Worm (Caenorhabditis elegans): Measurements from ENCODE around the gene F53A3.7.

F53A3.7 gene

ce11 chrIII:1923419-1924318 is 27.7 kb upstream of the F53A3.7 start (continued):
- TF ChIP-seq ceh-8 (GFP tag; optimal IDR thresholded peaks at IDR 0.05): peak; percentile 99
- peak; percentile 94 for TF ChIP-seq rnt-1 (tag; optimal IDR thresholded peaks at IDR 0.05)
- peak; percentile 92 for TF ChIP-seq jun-1 (tag; optimal IDR thresholded peaks at IDR 0.05)
- no peak for TF ChIP-seq ceh-63 (GFP tag; optimal IDR thresholded peaks at IDR 0.05)
- TF ChIP-seq ztf-11 (tag; optimal IDR thresholded peaks at IDR 0.05): peak in 1 of 2 experiments; percentile 74
- TF ChIP-seq grh-1 (GFP tag; IDR thresholded peaks at IDR 0.05): peak; percentile 92
- TF ChIP-seq swsn-7 (tag; optimal IDR thresholded peaks at IDR 0.05): peak; percentile 93
- peak; percentile 96 for TF ChIP-seq nhr-19 (GFP tag; conservative IDR thresholded peaks at IDR 0.05)
- TF ChIP-seq nhr-85 (tag): peak; percentile 100
- TF ChIP-seq fos-1 (tag; optimal IDR thresholded peaks at IDR 0.05): peak; percentile 86
- TF ChIP-seq dsc-1 (tag; optimal IDR thresholded peaks at IDR 0.05): peak; percentile 96
- TF ChIP-seq nhr-12 (tag; optimal IDR thresholded peaks at IDR 0.05): no peak
- TF ChIP-seq xbp-1 (tag; optimal IDR thresholded peaks at IDR 0.05): peak; percentile 79
- peak; percentile 70 for TF ChIP-seq vab-15 (tag; optimal IDR thresholded peaks at IDR 0.05)
- no peak for TF ChIP-seq hlh-4 (tag; optimal IDR thresholded peaks at IDR 0.05)
- TF ChIP-seq pag-3 (tag; optimal IDR thresholded peaks at IDR 0.05; ENCODE audit: borderline replicate concordance, insufficient read depth): no peak
- TF ChIP-seq snu-23 (GFP tag; optimal IDR thresholded peaks at IDR 0.05): peak; percentile 93
- peak; percentile 91 for TF ChIP-seq blmp-1 (tag; optimal IDR thresholded peaks at IDR 0.05)
- TF ChIP-seq nhr-77 (tag; optimal IDR thresholded peaks at IDR 0.05): peak; percentile 89
- TF ChIP-seq unc-130 (tag; optimal IDR thresholded peaks at IDR 0.05): peak; percentile 56
- TF ChIP-seq dpl-1 (GFP tag; optimal IDR thresholded peaks at IDR 0.05): peak; percentile 59 to 65 (median 63)
- peak; percentile 78 for TF ChIP-seq mef-2 (tag; optimal IDR thresholded peaks at IDR 0.05)
- peak; percentile 59 for TF ChIP-seq snpc-4 (tag; optimal IDR thresholded peaks at IDR 0.05)
- peak; percentile 47 to 92 for TF ChIP-seq mdl-1 (tag; optimal IDR thresholded peaks at IDR 0.05)
- no peak for TF ChIP-seq nhr-76 (tag; optimal IDR thresholded peaks at IDR 0.05)
- TF ChIP-seq ama-1 (optimal IDR thresholded peaks at IDR 0.05): no peak
- no peak for TF ChIP-seq ceh-90 (tag; optimal IDR thresholded peaks at IDR 0.05)
- peak; percentile 74 for TF ChIP-seq C16A3.4 (tag; optimal IDR thresholded peaks at IDR 0.05)
- peak; percentile 5 for TF ChIP-seq lin-15B (tag; optimal IDR thresholded peaks at IDR 0.05)
- peak; percentile 33 for TF ChIP-seq aly-2 (tag; optimal IDR thresholded peaks at IDR 0.05)
- no peak for TF ChIP-seq sptf-1 (tag; optimal IDR thresholded peaks at IDR 0.05)
- peak; percentile 60 for TF ChIP-seq zip-4 (GFP tag; optimal IDR thresholded peaks at IDR 0.05)
- peak; percentile 91 for TF ChIP-seq nhr-90 (tag; optimal IDR thresholded peaks at IDR 0.05; ENCODE audit: poor library complexity)
- TF ChIP-seq ztf-4 (tag; optimal IDR thresholded peaks at IDR 0.05): peak; percentile 75
- peak; percentile 96 for TF ChIP-seq nhr-47 (tag; optimal IDR thresholded peaks at IDR 0.05)
- TF ChIP-seq elt-3 (tag; optimal IDR thresholded peaks at IDR 0.05): peak in 5 of 6 experiments; percentile 40 to 86 (median 76)
- peak; percentile 68 for TF ChIP-seq aha-1 (tag; optimal IDR thresholded peaks at IDR 0.05)
- peak; percentile 31 for TF ChIP-seq F16B12.6 (tag; optimal IDR thresholded peaks at IDR 0.05)
- peak; percentile 56 to 83 (median 82) for TF ChIP-seq ceh-82 (tag; optimal IDR thresholded peaks at IDR 0.05)
- TF ChIP-seq egl-13 (tag; optimal IDR thresholded peaks at IDR 0.05): peak; percentile 82
- TF ChIP-seq irx-1 (tag; optimal IDR thresholded peaks at IDR 0.05): peak; percentile 92
- TF ChIP-seq nhr-20 (tag; optimal IDR thresholded peaks at IDR 0.05): peak; percentile 99
- TF ChIP-seq sup-37 (GFP tag; optimal IDR thresholded peaks at IDR 0.05): peak; percentile 67
- peak; percentile 97 for TF ChIP-seq fkh-8 (tag; optimal IDR thresholded peaks at IDR 0.05)
- peak; percentile 87 to 88 for TF ChIP-seq lsy-2 (tag; optimal IDR thresholded peaks at IDR 0.05)
- TF ChIP-seq zag-1 (tag; optimal IDR thresholded peaks at IDR 0.05): peak; percentile 45
- TF ChIP-seq unc-86 (tag; optimal IDR thresholded peaks at IDR 0.05): peak; percentile 96
- peak; percentile 74 for TF ChIP-seq nhr-11 (tag; optimal IDR thresholded peaks at IDR 0.05)
- peak; percentile 97 for TF ChIP-seq tbx-2 (tag; optimal IDR thresholded peaks at IDR 0.05)
- TF ChIP-seq alr-1 (tag; optimal IDR thresholded peaks at IDR 0.05; ENCODE audit: borderline replicate concordance): no peak
- TF ChIP-seq hpl-2 (GFP tag; optimal IDR thresholded peaks at IDR 0.05): no peak
